Worm (Caenorhabditis elegans): Measurements from ENCODE around the gene C09H10.4.

C09H10.4 gene

DNA sequence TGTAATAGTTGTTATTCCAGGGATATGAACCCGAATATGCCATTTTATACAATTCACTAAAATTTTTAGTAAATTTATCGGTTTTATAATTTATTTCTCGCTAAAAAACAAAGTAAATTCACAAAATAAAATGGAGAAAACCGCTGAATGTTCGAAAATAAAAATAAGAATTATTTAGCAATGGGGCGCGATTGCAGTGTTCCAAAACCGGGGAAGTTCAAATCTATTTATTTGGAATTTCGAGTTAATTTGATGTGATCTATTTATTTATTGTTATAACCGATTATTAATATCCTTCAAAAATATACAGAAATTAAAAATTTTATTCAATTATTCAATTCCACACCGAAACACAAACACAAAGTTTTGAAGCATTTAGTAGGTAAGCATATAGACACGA lies 32.6 kb downstream of the C09H10.4 start, which contains the start of gene F40F8.11 (continued):
- TF ChIP-seq dsc-1 (tag; optimal IDR thresholded peaks at IDR 0.05), result peak; percentile 30
- TF ChIP-seq skn-1 (tag; optimal IDR thresholded peaks at IDR 0.05), result peak; percentile 57
- no peak for TF ChIP-seq ztf-4 (tag; optimal IDR thresholded peaks at IDR 0.05)
- no peak for TF ChIP-seq lin-13 (GFP tag; optimal IDR thresholded peaks at IDR 0.05)
- TF ChIP-seq ztf-11 (tag; optimal IDR thresholded peaks at IDR 0.05), result no peak
- TF ChIP-seq C16A3.4 (tag; optimal IDR thresholded peaks at IDR 0.05), result peak; percentile 62
- no peak for TF ChIP-seq nhr-76 (tag; optimal IDR thresholded peaks at IDR 0.05)
- peak; percentile 76 for TF ChIP-seq nhr-85 (tag)
- TF ChIP-seq efl-1 (optimal IDR thresholded peaks at IDR 0.05), result peak; percentile 49 to 88
- peak; percentile 90 to 99 for TF ChIP-seq efl-1 (GFP tag; optimal IDR thresholded peaks at IDR 0.05 in 1 of 2)
- 0 out of 2 replicates have a peak, but pooled peaks have one; percentile 1 for TF ChIP-seq isw-1 (GFP tag; IDR thresholded peaks at IDR 0.05)
- peak; percentile 89 to 95 for TF ChIP-seq lin-35 (GFP tag; optimal IDR thresholded peaks at IDR 0.05)
- peak; percentile 53 for TF ChIP-seq nhr-47 (tag; optimal IDR thresholded peaks at IDR 0.05)
- TF ChIP-seq efl-3 (GFP tag; optimal IDR thresholded peaks at IDR 0.05), result no peak
- TF ChIP-seq nhr-20 (tag; optimal IDR thresholded peaks at IDR 0.05), result peak; percentile 39
- TF ChIP-seq lsy-2 (tag; optimal IDR thresholded peaks at IDR 0.05), result peak; percentile 66 to 78
- peak; percentile 2 for TF ChIP-seq lir-3 (tag; optimal IDR thresholded peaks at IDR 0.05; ENCODE audit: poor library complexity)
- TF ChIP-seq unc-86 (tag; optimal IDR thresholded peaks at IDR 0.05), result peak; percentile 3
- TF ChIP-seq pag-3 (tag; optimal IDR thresholded peaks at IDR 0.05; ENCODE audit: borderline replicate concordance, insufficient read depth), result no peak
- TF ChIP-seq lin-14 (GFP tag; optimal IDR thresholded peaks at IDR 0.05), result peak; percentile 43
- TF ChIP-seq ceh-82 (tag; optimal IDR thresholded peaks at IDR 0.05), result peak in 1 of 3 experiments; percentile 11
- no peak for TF ChIP-seq snpc-4 (tag; optimal IDR thresholded peaks at IDR 0.05)
- TF ChIP-seq nhr-19 (GFP tag; conservative IDR thresholded peaks at IDR 0.05), result peak; percentile 28; the same call in 1 of the 2 replicates
- no peak for TF ChIP-seq irx-1 (tag; optimal IDR thresholded peaks at IDR 0.05)
- TF ChIP-seq fkh-4 (tag; optimal IDR thresholded peaks at IDR 0.05; ENCODE audit: borderline replicate concordance), result no peak

DNA sequence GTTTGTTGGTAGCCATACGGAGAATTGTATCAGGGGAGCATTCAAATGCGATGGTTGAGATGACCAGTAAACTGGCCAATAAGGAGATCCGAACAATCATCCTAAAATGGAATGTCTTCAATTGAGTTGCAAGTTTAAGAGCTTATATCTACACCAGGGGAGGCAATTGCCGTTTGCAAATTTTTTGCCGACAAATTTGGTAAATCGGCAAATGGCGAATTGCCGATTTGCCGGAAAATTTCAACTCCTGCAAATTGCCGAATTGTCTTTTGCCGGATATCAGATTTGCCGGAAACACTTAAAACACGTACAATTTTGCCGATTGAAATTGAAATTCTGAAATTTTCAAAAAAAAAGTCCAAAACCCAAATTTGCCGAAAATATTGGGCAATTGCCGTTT lies 34.9 kb downstream of the C09H10.4 start, which contains the start of gene F40F8.5:
TSS of gene F40F8.5 (minus strand) at position 101 of the 400 bp plus-strand sequence.
- no peak for TF ChIP-seq aha-1 (tag; optimal IDR thresholded peaks at IDR 0.05)
- TF ChIP-seq sox-4 (tag; optimal IDR thresholded peaks at IDR 0.05), result no peak
- TF ChIP-seq fkh-10 (GFP tag; optimal IDR thresholded peaks at IDR 0.05), result no peak
- TF ChIP-seq swsn-7 (tag; optimal IDR thresholded peaks at IDR 0.05), result no peak
- no peak for TF ChIP-seq egl-27 (tag; optimal IDR thresholded peaks at IDR 0.05)
- no peak for TF ChIP-seq elt-2 (tag; optimal IDR thresholded peaks at IDR 0.05)
- no peak for TF ChIP-seq lin-13 (GFP tag; optimal IDR thresholded peaks at IDR 0.05)
- TF ChIP-seq unc-98 (GFP tag; IDR thresholded peaks at IDR 0.05), result no peak
- TF ChIP-seq nhr-28 (tag; optimal IDR thresholded peaks at IDR 0.05), result no peak
- TF ChIP-seq C04F5.9 (tag; optimal IDR thresholded peaks at IDR 0.05), result no peak
- TF ChIP-seq snpc-4 (tag; optimal IDR thresholded peaks at IDR 0.05), result no peak
- TF ChIP-seq zag-1 (tag; optimal IDR thresholded peaks at IDR 0.05), result no peak

DNA sequence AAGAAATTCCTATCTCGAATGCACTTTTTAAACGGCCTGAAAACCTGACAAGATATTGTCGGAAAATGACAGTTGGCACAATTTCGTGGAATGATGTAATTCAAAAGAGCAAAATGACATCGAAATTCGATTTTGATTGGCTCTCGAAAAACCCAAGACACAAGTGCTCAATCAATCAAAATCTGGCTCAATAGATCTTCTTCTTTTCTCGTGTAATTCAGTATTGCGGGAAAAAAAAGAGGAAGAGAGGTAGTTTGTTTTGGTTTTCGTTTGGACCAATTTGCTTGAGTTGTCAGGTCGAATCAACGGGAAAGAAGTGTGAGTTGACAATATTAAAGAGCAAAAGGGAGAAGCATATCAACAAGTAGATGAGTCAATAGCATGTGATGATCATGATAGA lies 35.8 kb downstream of the C09H10.4 start:
- TF ChIP-seq unc-62 (GFP tag; optimal IDR thresholded peaks at IDR 0.05) (no peak), nhr-12 (tag; optimal IDR thresholded peaks at IDR 0.05) (no peak), tbx-2 (tag; optimal IDR thresholded peaks at IDR 0.05) (no peak), zag-1 (tag; optimal IDR thresholded peaks at IDR 0.05) (no peak), pag-3 (tag; optimal IDR thresholded peaks at IDR 0.05; ENCODE audit: borderline replicate concordance, insufficient read depth) (no peak), mef-2 (tag; optimal IDR thresholded peaks at IDR 0.05) (no peak), unc-98 (GFP tag; IDR thresholded peaks at IDR 0.05) (no peak), elt-3 (tag; optimal IDR thresholded peaks at IDR 0.05) (no peak), fkh-10 (GFP tag; optimal IDR thresholded peaks at IDR 0.05) (no peak), ceh-8 (GFP tag; optimal IDR thresholded peaks at IDR 0.05) (no peak), zip-4 (GFP tag; optimal IDR thresholded peaks at IDR 0.05) (no peak), nhr-28 (tag; optimal IDR thresholded peaks at IDR 0.05) (no peak), ztf-11 (tag; optimal IDR thresholded peaks at IDR 0.05) (no peak), alr-1 (tag; optimal IDR thresholded peaks at IDR 0.05; ENCODE audit: borderline replicate concordance) (no peak), xbp-1 (tag; optimal IDR thresholded peaks at IDR 0.05) (no peak), fkh-8 (tag; optimal IDR thresholded peaks at IDR 0.05) (no peak), nhr-47 (tag; optimal IDR thresholded peaks at IDR 0.05) (no peak), sox-4 (tag; optimal IDR thresholded peaks at IDR 0.05) (no peak), efl-1 (optimal IDR thresholded peaks at IDR 0.05) (peak in 1 of 2 experiments; percentile 4), efl-1 (GFP tag; optimal IDR thresholded peaks at IDR 0.05 in 1 of 2) (peak in 1 of 2 experiments; percentile 85), mdl-1 (tag; optimal IDR thresholded peaks at IDR 0.05) (no peak), blmp-1 (tag; optimal IDR thresholded peaks at IDR 0.05) (no peak), nhr-85 (tag) (no peak), Y116A8C.19 (tag; optimal IDR thresholded peaks at IDR 0.05; ENCODE audit: borderline replicate concordance) (no peak), dsc-1 (tag; optimal IDR thresholded peaks at IDR 0.05) (no peak), ztf-4 (tag; optimal IDR thresholded peaks at IDR 0.05) (no peak), lin-14 (GFP tag; optimal IDR thresholded peaks at IDR 0.05) (peak; percentile 74), elt-2 (tag; optimal IDR thresholded peaks at IDR 0.05) (peak; percentile 4)

Measured in whole organism, L1 larva.